Worm (Caenorhabditis elegans) whole organism, L2 larva: ENCODE data around the gene anmt-2.

ENCODE experiments used
- blmp-1 ChIP-seq: sonication (generic microtip); optimal IDR thresholded peaks from 2 replicates; lab custom pipeline; 2017; ENCODE audit warnings: missing genetic modification characterization, mild to moderate bottlenecking, missing compliant biosample characterization, antibody characterized with exemption, moderate library complexity; ENCODE audit not compliant: insufficient read depth
- elt-3 ChIP-seq: sonication (generic microtip); optimal IDR thresholded peaks from 2 replicates; lab custom pipeline; 2017; ENCODE audit warnings: missing biosample characterization, missing genetic modification characterization
- nhr-11 ChIP-seq: fragments of 150-350 bp; optimal IDR thresholded peaks from 2 replicates; lab custom pipeline; 2014; ENCODE audit warnings: missing biosample characterization, missing genetic modification characterization
- nhr-12 ChIP-seq: fragments of 150-350 bp; optimal IDR thresholded peaks from 2 replicates; lab custom pipeline; 2014; ENCODE audit warnings: missing biosample characterization, missing genetic modification characterization
- nhr-23 ChIP-seq: fragments of 150-350 bp; optimal IDR thresholded peaks from 2 replicates; lab custom pipeline; 2014; ENCODE audit warnings: missing biosample characterization, missing genetic modification reagents, missing genetic modification characterization
- snpc-4 ChIP-seq: fragments of 150-350 bp; optimal IDR thresholded peaks from 2 replicates; lab custom pipeline; 2014; ENCODE audit warnings: missing biosample characterization, missing genetic modification characterization
- unc-39 ChIP-seq: fragments of 150-350 bp; optimal IDR thresholded peaks from 2 replicates; lab custom pipeline; 2014; ENCODE audit warnings: missing biosample characterization, missing genetic modification characterization

ce11 chrIII:6177631-6178030 is 20.1 kb upstream of the anmt-2 start:
- TF ChIP-seq unc-39 (tag; lab: Kevin White, UChicago) = no peak
- no peak for TF ChIP-seq blmp-1 (tag; lab: Kevin White, UChicago)
- no peak for TF ChIP-seq nhr-11
- no peak for TF ChIP-seq nhr-12 (tag; lab: Kevin White, UChicago)
- no peak for TF ChIP-seq snpc-4 (tag; lab: Kevin White, UChicago)
- TF ChIP-seq elt-3 (tag; lab: Kevin White, UChicago) = no peak
- TF ChIP-seq nhr-23 (tag; lab: Kevin White, UChicago) = no peak
